Fruit fly (Drosophila melanogaster): ENCODE results near the gene Osi8.
A peak's percentile ranks its signal among the peaks of the same experiment; 100 is the strongest.

Gene Osi8

dm6 chr3R:6226156-6226555 is 28.8 kb upstream of the Osi8 start (continued):
- TF ChIP-seq CG16813 (GFP tag; IDR thresholded peaks at IDR 0.05; ENCODE audit: partially characterized antibody) (no peak), ewg (GFP tag; optimal IDR thresholded peaks at IDR 0.05) (no peak), zen2 (GFP tag; IDR thresholded peaks at IDR 0.05; ENCODE audit: partially characterized antibody) (no peak), hkb (optimal IDR thresholded peaks at IDR 0.05) (no peak), hkb (GFP tag; IDR thresholded peaks at IDR 0.05) (no peak), Poxn (GFP tag; IDR thresholded peaks at IDR 0.05) (no peak), Stat92E (GFP tag; optimal IDR thresholded peaks at IDR 0.05) (no peak)

DNA sequence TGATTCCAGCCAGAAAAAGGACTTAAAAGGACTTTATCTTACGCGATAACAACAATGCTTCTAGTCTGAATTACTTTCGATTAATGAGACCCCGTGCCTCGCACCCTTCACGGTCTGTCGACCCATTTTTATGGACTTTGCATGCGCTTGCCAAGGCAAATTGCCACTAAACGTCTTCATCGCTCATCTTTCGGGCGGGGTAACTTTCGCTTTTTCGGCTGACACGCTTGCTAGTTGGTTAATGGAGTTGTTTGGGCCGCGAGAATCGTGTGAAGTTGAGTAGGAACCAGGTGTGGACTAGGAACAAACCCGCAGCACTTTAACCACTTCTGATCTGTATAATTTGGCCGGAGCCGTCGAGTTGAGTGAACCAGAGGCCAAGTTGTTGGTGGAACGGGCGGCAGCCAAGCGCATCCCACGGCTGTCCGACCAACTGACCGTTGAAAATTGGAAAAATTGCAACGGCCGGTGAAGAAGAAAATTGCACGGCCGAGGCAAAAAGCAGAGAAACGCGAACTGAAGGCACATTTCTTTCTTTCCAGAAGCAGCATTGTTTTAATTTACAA is 27.9 kb upstream of the Osi8 start, which contains the start of gene Osi5:
Gene Osi5, plus strand, starts transcription at position 516 of the 566 bp plus-strand sequence.
- peak; percentile 95 for TF ChIP-seq Blimp-1 (GFP tag; optimal IDR thresholded peaks at IDR 0.05)
- TF ChIP-seq Ets65A (GFP tag) = peak; percentile 4
- no peak for TF ChIP-seq scrt (GFP tag; optimal IDR thresholded peaks at IDR 0.05)
- no peak for TF ChIP-seq ATbp (GFP tag; optimal IDR thresholded peaks at IDR 0.05)

dm6 chr3R:6229055-6229841 is 25.7 kb upstream of the Osi8 start:
- TF ChIP-seq Bgb (GFP tag; IDR thresholded peaks at IDR 0.05; ENCODE audit: partially characterized antibody) (no peak), sens (GFP tag) (peak; percentile 81), CG12744 (GFP tag; optimal IDR thresholded peaks at IDR 0.05) (no peak), pan (optimal IDR thresholded peaks at IDR 0.05) (no peak), pan (GFP tag; optimal IDR thresholded peaks at IDR 0.05 in 1 of 2, IDR thresholded peaks at IDR 0.05 in 1 of 2) (no peak), HLH4C (GFP tag; IDR thresholded peaks at IDR 0.05; ENCODE audit: partially characterized antibody) (no peak), B-H2 (GFP tag; optimal IDR thresholded peaks at IDR 0.05) (no peak), CG6854 (GFP tag; optimal IDR thresholded peaks at IDR 0.05) (no peak), CG13775 (GFP tag; optimal IDR thresholded peaks at IDR 0.05) (no peak), oc (tag; optimal IDR thresholded peaks at IDR 0.05) (no peak), Nf-YC (tag; optimal IDR thresholded peaks at IDR 0.05) (no peak), CG16813 (GFP tag; IDR thresholded peaks at IDR 0.05; ENCODE audit: partially characterized antibody) (no peak), Oli (tag; optimal IDR thresholded peaks at IDR 0.05) (peak; percentile 38), eyg (GFP tag; optimal IDR thresholded peaks at IDR 0.05) (no peak), Mes4 (GFP tag; optimal IDR thresholded peaks at IDR 0.05) (no peak), ewg (GFP tag; optimal IDR thresholded peaks at IDR 0.05) (peak; percentile 9), trem (tag; optimal IDR thresholded peaks at IDR 0.05) (peak; percentile 7), tna (GFP tag; IDR thresholded peaks at IDR 0.05; ENCODE audit: partially characterized antibody) (no peak), CG3281 (GFP tag; optimal IDR thresholded peaks at IDR 0.05) (no peak), CG18262 (tag; optimal IDR thresholded peaks at IDR 0.05) (peak; percentile 42), CG10462 (GFP tag; optimal IDR thresholded peaks at IDR 0.05) (no peak), Fer1 (GFP tag; optimal IDR thresholded peaks at IDR 0.05) (no peak), tio (GFP tag; optimal IDR thresholded peaks at IDR 0.05) (no peak), NK7.1 (GFP tag; optimal IDR thresholded peaks at IDR 0.05) (no peak), tll (GFP tag; optimal IDR thresholded peaks at IDR 0.05) (no peak), CG14860 (GFP tag; IDR thresholded peaks at IDR 0.05; ENCODE audit: partially characterized antibody) (no peak), pum (GFP tag; optimal IDR thresholded peaks at IDR 0.05) (peak; percentile 1), D (optimal IDR thresholded peaks at IDR 0.05) (no peak), D (GFP tag; optimal IDR thresholded peaks at IDR 0.05) (peak; percentile 45), bbx (GFP tag; IDR thresholded peaks at IDR 0.05; ENCODE audit: partially characterized antibody) (no peak), kni (GFP tag; optimal IDR thresholded peaks at IDR 0.05) (no peak), CG10209 (GFP tag; optimal IDR thresholded peaks at IDR 0.05) (no peak), zfh2 (GFP tag; optimal IDR thresholded peaks at IDR 0.05) (no peak), jigr1 (GFP tag; IDR thresholded peaks at IDR 0.05) (no peak), tgo (GFP tag; IDR thresholded peaks at IDR 0.05) (no peak), CG6272 (GFP tag; IDR thresholded peaks at IDR 0.05) (no peak)
